Worm (Caenorhabditis elegans) whole organism, late embryonic: ENCODE results near the gene clec-63.

Experiments used
- C08G9.2 ChIP-seq: sonication (generic microtip); optimal IDR thresholded peaks from 2 replicates; lab custom pipeline; 2016; ENCODE audit warnings: mild to moderate bottlenecking, missing genetic modification characterization, moderate library complexity, missing compliant biosample characterization
- K09A11.1 ChIP-seq: sonication (generic microtip); optimal IDR thresholded peaks from 2 replicates; lab custom pipeline; 2017; ENCODE audit warnings: antibody characterized with exemption, mild to moderate bottlenecking, missing genetic modification characterization, missing compliant biosample characterization; ENCODE audit not compliant: insufficient read depth
- dmd-4 ChIP-seq: sonication (generic microtip); optimal IDR thresholded peaks from 2 replicates; lab custom pipeline; 2016; ENCODE audit warnings: borderline replicate concordance, missing genetic modification characterization, missing compliant biosample characterization
- dve-1 ChIP-seq: sonication (generic microtip); optimal IDR thresholded peaks from 2 replicates; lab custom pipeline; 2017; ENCODE audit warnings: antibody characterized with exemption, mild to moderate bottlenecking, missing genetic modification characterization, missing compliant biosample characterization
- gmeb-2 ChIP-seq: sonication (generic microtip); optimal IDR thresholded peaks from 2 replicates; lab custom pipeline; 2016; ENCODE audit warnings: missing genetic modification characterization, inconsistent platforms, missing compliant biosample characterization
- pag-3 ChIP-seq: sonication (generic microtip); optimal IDR thresholded peaks from 2 replicates; lab custom pipeline; 2016; ENCODE audit warnings: missing compliant biosample characterization, missing genetic modification characterization, borderline replicate concordance
- pat-9 ChIP-seq: fragments of 200-800 bp; sonication (Bioruptor generic); optimal IDR thresholded peaks from 2 replicates; lab custom pipeline; 2018; ENCODE audit warnings: mild to moderate bottlenecking, missing genetic modification characterization, moderate library complexity, missing compliant biosample characterization
- pha-4 ChIP-seq: fragments of 150-350 bp; optimal IDR thresholded peaks from 2 replicates; lab custom pipeline; 2018; ENCODE audit warnings: missing biosample characterization, missing genetic modification reagents, missing genetic modification characterization
- pqm-1 ChIP-seq: sonication (generic microtip); optimal IDR thresholded peaks from 2 replicates; lab custom pipeline; 2016; ENCODE audit warnings: missing genetic modification characterization, missing compliant biosample characterization
- ref-2 ChIP-seq: sonication (generic microtip); optimal IDR thresholded peaks from 2 replicates; lab custom pipeline; 2016; ENCODE audit warnings: missing genetic modification characterization, missing compliant biosample characterization
- ztf-16 ChIP-seq: sonication (generic microtip); optimal IDR thresholded peaks from 2 replicates; lab custom pipeline; 2017; ENCODE audit warnings: missing genetic modification characterization, missing compliant biosample characterization

DNA sequence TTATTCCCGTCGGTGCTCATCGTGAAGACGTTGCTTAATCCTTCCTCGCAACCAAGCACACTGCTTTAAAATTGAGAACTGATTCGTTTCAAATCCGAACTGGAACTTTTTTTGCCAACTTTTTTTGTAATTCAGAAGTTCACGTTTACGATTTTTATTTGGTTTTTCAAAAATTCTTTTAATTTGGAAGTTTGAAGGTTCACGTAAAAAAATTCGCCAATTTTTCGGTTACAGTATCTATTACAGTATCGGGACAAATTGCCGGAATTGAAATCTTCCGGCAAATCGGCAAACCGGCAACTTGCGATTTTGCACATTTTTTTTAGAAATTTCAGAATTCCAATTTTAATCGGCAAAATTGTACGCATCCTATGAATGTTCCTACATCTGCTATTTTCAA, 32.8 kb downstream of the clec-63 start, which contains the start of gene F58G1.3:
- TF ChIP-seq ref-2 (tag; lab: Kevin White, UChicago) (no peak), gmeb-2 (tag; lab: Kevin White, UChicago) (no peak), K09A11.1 (tag; lab: Kevin White, UChicago) (no peak), pag-3 (tag; lab: Kevin White, UChicago) (no peak), pqm-1 (tag; lab: Kevin White, UChicago) (no peak), pha-4 (tag; lab: Kevin White, UChicago) (no peak), ztf-16 (tag; lab: Kevin White, UChicago) (no peak), dve-1 (no peak), C08G9.2 (tag; lab: Kevin White, UChicago) (no peak), dmd-4 (tag; lab: Kevin White, UChicago) (no peak), pat-9 (tag; lab: Kevin White, UChicago) (no peak)
